Fruit fly (Drosophila melanogaster) S2 (cell line): ENCODE data around the gene Acam.

Experiments
- CG8478 ChIP-seq: fragments of >200 bp; optimal IDR thresholded peaks from 2 replicates; lab custom pipeline; 2018
- CTCF ChIP-seq, 2 experiments: fragments of >200 bp; optimal IDR thresholded peaks; 2 replicates each; lab custom pipeline; 2018

DNA sequence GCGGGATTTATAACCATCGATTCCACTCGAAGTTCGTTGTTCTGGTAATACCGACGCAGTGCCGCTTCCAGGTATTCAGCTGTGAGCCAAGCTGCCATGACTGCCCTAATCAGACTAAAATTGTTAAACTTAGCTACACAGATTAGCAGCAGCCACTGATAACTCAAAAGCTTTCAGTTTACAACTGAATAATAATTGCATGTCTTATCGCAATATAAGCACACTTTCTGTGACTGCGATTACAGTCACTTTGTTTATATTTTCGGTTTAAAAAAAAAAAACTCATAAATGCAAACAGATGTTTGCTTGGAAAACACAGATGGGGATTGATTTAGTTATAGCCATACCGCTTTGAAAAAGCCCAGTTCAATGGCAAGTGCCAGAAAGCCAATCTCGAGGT, 22.4 kb upstream of the Acam start, which contains the start of gene CG31380:
- TF ChIP-seq CG8478 (lab: Kevin White, UChicago) (no peak), CTCF (optimal IDR thresholded peaks at IDR 0.05; lab: Kevin White, UChicago) (no peak)
